Fruit fly (Drosophila melanogaster) Kc167 (cell line): ENCODE data around the gene CG9395.

ENCODE experiments used
- Myc ChIP-seq: fragments of >200 bp; optimal IDR thresholded peaks from 2 replicates; lab custom pipeline; 2017; ENCODE audit warnings: missing external identifiers
- Sin3A ChIP-seq: fragments of >200 bp; optimal IDR thresholded peaks from 2 replicates; lab custom pipeline; 2018; ENCODE audit warnings: missing external identifiers
- h ChIP-seq: fragments of >200 bp; optimal IDR thresholded peaks from 3 replicates; lab custom pipeline; 2018; ENCODE audit warnings: missing external identifiers
- insv ChIP-seq: fragments of >200 bp; optimal IDR thresholded peaks from 3 replicates; lab custom pipeline; 2018; ENCODE audit warnings: missing external identifiers
- psq ChIP-seq: fragments of >200 bp; optimal IDR thresholded peaks from 2 replicates; lab custom pipeline; 2017; ENCODE audit warnings: missing external identifiers
- ttk ChIP-seq: sonication (Bioruptor generic); optimal IDR thresholded peaks from 2 replicates; lab custom pipeline; 2017; ENCODE audit warnings: missing external identifiers

Gene CG9395

dm6 chr2L:13354580-13355347, at the start of gene CG9395:
Gene CG9395 (minus strand): TSS chr2L:13355073.
- no peak for TF ChIP-seq insv (lab: Kevin White, UChicago)
- no peak for TF ChIP-seq Sin3A (lab: Kevin White, UChicago)
- no peak for TF ChIP-seq Myc (lab: Kevin White, UChicago)

dm6 chr2L:13399565-13399964, 44.7 kb upstream of the CG9395 start:
- TF ChIP-seq Myc (lab: Kevin White, UChicago) (no peak), Sin3A (lab: Kevin White, UChicago) (no peak), ttk (lab: Kevin White, UChicago) (no peak), h (no peak), insv (lab: Kevin White, UChicago) (no peak), psq (lab: Kevin White, UChicago) (no peak)

- TF ChIP-seq ttk (lab: Kevin White, UChicago) (no peak), Myc (lab: Kevin White, UChicago) (no peak), h (no peak), psq (lab: Kevin White, UChicago) (no peak), insv (lab: Kevin White, UChicago) (no peak), Sin3A (lab: Kevin White, UChicago) (no peak)
Measured at dm6 chr2L:13398614-13399161, 43.8 kb upstream of the CG9395 start, which contains the start of the genes CG10859 and CG7110. Gene CG10859 (minus strand): TSS chr2L:13398664. Gene CG7110 (plus strand): TSS chr2L:13398991.

dm6 chr2L:13397393-13397792, 42.5 kb upstream of the CG9395 start:
- no peak for TF ChIP-seq h
- TF ChIP-seq ttk (lab: Kevin White, UChicago) = peak; percentile 91

dm6 chr2L:13396084-13396483, 41.2 kb upstream of the CG9395 start, which contains the start of gene CG16957:
Gene CG16957 (minus strand): TSS chr2L:13396184.
- no peak for TF ChIP-seq Sin3A (lab: Kevin White, UChicago)
- TF ChIP-seq ttk (lab: Kevin White, UChicago) = no peak
- no peak for TF ChIP-seq Myc (lab: Kevin White, UChicago)
- no peak for TF ChIP-seq h
- TF ChIP-seq psq (lab: Kevin White, UChicago) = no peak
- no peak for TF ChIP-seq insv (lab: Kevin White, UChicago)

dm6 chr2L:13394903-13395302, 40.0 kb upstream of the CG9395 start, which contains the start of gene RpL24:
Gene RpL24 (minus strand): TSS chr2L:13395131.
- TF ChIP-seq Sin3A (lab: Kevin White, UChicago) (no peak), psq (lab: Kevin White, UChicago) (no peak), Myc (lab: Kevin White, UChicago) (no peak), insv (lab: Kevin White, UChicago) (no peak), ttk (lab: Kevin White, UChicago) (no peak), h (no peak)

dm6 chr2L:13387255-13387654, 32.4 kb upstream of the CG9395 start, which contains the start of the genes Ing5 and CG7099:
Gene Ing5 (minus strand): TSS chr2L:13387312.
Gene CG7099 (plus strand): TSS chr2L:13387571.
- no peak for TF ChIP-seq h
- TF ChIP-seq Sin3A (lab: Kevin White, UChicago) = no peak
- TF ChIP-seq ttk (lab: Kevin White, UChicago) = no peak
- TF ChIP-seq psq (lab: Kevin White, UChicago) = no peak
- TF ChIP-seq insv (lab: Kevin White, UChicago) = no peak

dm6 chr2L:13382351-13383029, 27.6 kb upstream of the CG9395 start, which contains the start of gene loqs:
Gene loqs (plus strand): TSS chr2L:13382652.
- TF ChIP-seq ttk (lab: Kevin White, UChicago) = no peak
- no peak for TF ChIP-seq Sin3A (lab: Kevin White, UChicago)
- no peak for TF ChIP-seq psq (lab: Kevin White, UChicago)
- no peak for TF ChIP-seq insv (lab: Kevin White, UChicago)
- no peak for TF ChIP-seq h
- TF ChIP-seq Myc (lab: Kevin White, UChicago) = no peak

- TF ChIP-seq psq (lab: Kevin White, UChicago) (no peak), Sin3A (lab: Kevin White, UChicago) (peak; percentile 51)
Measured at dm6 chr2L:13378488-13378964, 23.7 kb upstream of the CG9395 start, which contains the start of the genes CG9302 and beta'COP. Gene CG9302 (minus strand): TSS chr2L:13378538. Gene beta'COP (plus strand): TSS chr2L:13378902.

dm6 chr2L:13376086-13376485, 21.2 kb upstream of the CG9395 start:
- no peak for TF ChIP-seq Sin3A (lab: Kevin White, UChicago)
- no peak for TF ChIP-seq insv (lab: Kevin White, UChicago)
- no peak for TF ChIP-seq ttk (lab: Kevin White, UChicago)

dm6 chr2L:13373435-13374242, 18.8 kb upstream of the CG9395 start, which contains the start of the genes Bdp1 and CG6565:
Gene Bdp1 (minus strand): TSS chr2L:13373890.
Gene CG6565 (plus strand): TSS chr2L:13374019.
- TF ChIP-seq ttk (lab: Kevin White, UChicago) = no peak
- TF ChIP-seq Myc (lab: Kevin White, UChicago) = no peak
- no peak for TF ChIP-seq psq (lab: Kevin White, UChicago)
- no peak for TF ChIP-seq h
- no peak for TF ChIP-seq Sin3A (lab: Kevin White, UChicago)
- no peak for TF ChIP-seq insv (lab: Kevin White, UChicago)
